Fruit fly (Drosophila melanogaster) whole organism, embryonic: ENCODE data around the gene loqs.

ENCODE experiments used
- Ada2b ChIP-seq: fragments of 200-800 bp; sonication (Bioruptor generic); IDR thresholded peaks from 2 replicates; pipeline ENCODE4 v1.3.6; 2022; ENCODE audit warnings: missing biosample characterization, missing genetic modification characterization
- Atf-2 ChIP-seq: fragments of 200-800 bp; sonication (Bioruptor generic); optimal IDR thresholded peaks from 2 replicates; lab custom pipeline; 2016; ENCODE audit warnings: missing biosample characterization, missing genetic modification characterization
- CG10147 ChIP-seq: fragments of 200-800 bp; sonication (Bioruptor generic); optimal IDR thresholded peaks from 2 replicates; lab custom pipeline; 2019; ENCODE audit warnings: missing biosample characterization, mild to moderate bottlenecking, missing genetic modification characterization, moderate library complexity
- CG10366 ChIP-seq: fragments of 200-800 bp; sonication (Bioruptor generic); IDR thresholded peaks from 2 replicates; pipeline ENCODE4 v1.3.6; 2022; ENCODE audit warnings: missing biosample characterization, missing genetic modification characterization
- CG12391 ChIP-seq: fragments of 200-800 bp; sonication (Bioruptor generic); optimal IDR thresholded peaks from 3 replicates; lab custom pipeline; 2018; ENCODE audit warnings: missing biosample characterization, mild to moderate bottlenecking, missing genetic modification characterization, moderate library complexity
- CG13894 ChIP-seq: fragments of 200-800 bp; sonication (Bioruptor generic); optimal IDR thresholded peaks from 3 replicates; lab custom pipeline; 2018; ENCODE audit warnings: missing biosample characterization, mild to moderate bottlenecking, missing genetic modification characterization, moderate library complexity
- CG14050 ChIP-seq: fragments of 200-800 bp; sonication (Bioruptor generic); IDR thresholded peaks from 3 replicates; pipeline ENCODE4 v1.3.6; 2022; ENCODE audit warnings: missing biosample characterization, missing genetic modification characterization
- CG14441 ChIP-seq: fragments of 200-800 bp; sonication (Bioruptor generic); IDR thresholded peaks from 2 replicates; pipeline ENCODE4 v1.3.6; 2022; ENCODE audit warnings: missing biosample characterization, missing genetic modification characterization
- CG16813 ChIP-seq: fragments of 200-800 bp; sonication (Bioruptor generic); IDR thresholded peaks from 3 replicates; pipeline ENCODE4 v1.3.6; 2022; ENCODE audit warnings: missing biosample characterization, missing genetic modification characterization; ENCODE audit not compliant: partially characterized antibody
- CG2129 ChIP-seq: fragments of 200-800 bp; sonication (Bioruptor generic); IDR thresholded peaks from 2 replicates; pipeline ENCODE4 v1.3.6; 2022; ENCODE audit warnings: missing biosample characterization, missing genetic modification characterization; ENCODE audit not compliant: partially characterized antibody
- CG2712 ChIP-seq: fragments of 200-800 bp; optimal IDR thresholded peaks from 3 replicates; lab custom pipeline; 2019; ENCODE audit warnings: missing biosample characterization, mild to moderate bottlenecking, missing genetic modification characterization, moderate library complexity
- CG3726 ChIP-seq: fragments of 200-800 bp; sonication (Bioruptor generic); IDR thresholded peaks from 3 replicates; pipeline ENCODE4, ENCODE4 v1.3.6; 2022; ENCODE audit warnings: missing biosample characterization, missing genetic modification characterization
- CG4328 ChIP-seq: fragments of 200-800 bp; sonication (Bioruptor generic); optimal IDR thresholded peaks from 3 replicates; lab custom pipeline; 2017; ENCODE audit warnings: missing biosample characterization, missing genetic modification reagents, missing genetic modification characterization
- CG4360 ChIP-seq: fragments of 200-800 bp; sonication (Bioruptor generic); IDR thresholded peaks from 2 replicates; pipeline ENCODE4 v1.3.6; 2022; ENCODE audit warnings: missing biosample characterization, missing genetic modification characterization
- CG6654 ChIP-seq: fragments of 200-800 bp; sonication (Bioruptor generic); optimal IDR thresholded peaks from 2 replicates; lab custom pipeline; 2017; ENCODE audit warnings: missing biosample characterization, mild to moderate bottlenecking, missing genetic modification characterization
- CG6689 ChIP-seq: fragments of 200-800 bp; sonication (Bioruptor generic); IDR thresholded peaks from 2 replicates; pipeline ENCODE4 v1.3.6; 2022; ENCODE audit warnings: missing biosample characterization, missing genetic modification characterization
- CG8924 ChIP-seq: fragments of 200-800 bp; optimal IDR thresholded peaks from 3 replicates; lab custom pipeline; 2019; ENCODE audit warnings: missing biosample characterization, mild to moderate bottlenecking, missing genetic modification characterization, moderate library complexity
- CG9437 ChIP-seq: fragments of 200-800 bp; sonication (Bioruptor generic); optimal IDR thresholded peaks from 2 replicates; lab custom pipeline; 2018; ENCODE audit warnings: missing biosample characterization, mild to moderate bottlenecking, missing genetic modification characterization
- D19A ChIP-seq: fragments of 200-800 bp; optimal IDR thresholded peaks from 3 replicates; lab custom pipeline; 2019; ENCODE audit warnings: missing biosample characterization, mild to moderate bottlenecking, missing genetic modification characterization, moderate library complexity
- Dek ChIP-seq: fragments of 200-800 bp; sonication (Bioruptor generic); optimal IDR thresholded peaks from 3 replicates; lab custom pipeline; 2019; ENCODE audit warnings: missing biosample characterization, mild to moderate bottlenecking, missing genetic modification characterization, moderate library complexity
- Dip3 ChIP-seq: fragments of 200-800 bp; sonication (Bioruptor generic); optimal IDR thresholded peaks from 3 replicates; lab custom pipeline; 2016; ENCODE audit warnings: missing biosample characterization, missing genetic modification characterization
- Dll ChIP-seq: fragments of 200-800 bp; sonication (Bioruptor generic); IDR thresholded peaks from 4 replicates; pipeline ENCODE4 v1.3.6; 2022; ENCODE audit warnings: missing biosample characterization, missing genetic modification characterization; ENCODE audit not compliant: partially characterized antibody
- Doc2 ChIP-seq: fragments of 200-800 bp; sonication (Bioruptor generic); IDR thresholded peaks from 2 replicates; pipeline ENCODE4 v1.3.6; 2022; ENCODE audit warnings: missing biosample characterization, missing genetic modification characterization
- E2f1 ChIP-seq: fragments of 200-800 bp; sonication (Bioruptor generic); IDR thresholded peaks from 2 replicates; pipeline ENCODE4 v1.3.6; 2022; ENCODE audit warnings: missing biosample characterization, missing genetic modification characterization
- Fer1 ChIP-seq: fragments of 200-800 bp; sonication (Bioruptor generic); optimal IDR thresholded peaks from 2 replicates; lab custom pipeline; 2017; ENCODE audit warnings: missing biosample characterization, mild to moderate bottlenecking, missing genetic modification characterization
- Gsc ChIP-seq: fragments of 200-800 bp; sonication (Bioruptor generic); IDR thresholded peaks from 2 replicates; pipeline ENCODE4 v1.3.6; 2022; ENCODE audit warnings: missing biosample characterization, missing genetic modification characterization
- HHEX ChIP-seq: fragments of 200-800 bp; sonication (Bioruptor generic); optimal IDR thresholded peaks from 3 replicates; lab custom pipeline; 2017; ENCODE audit warnings: missing biosample characterization, mild to moderate bottlenecking, missing genetic modification characterization, missing genetic modification reagents
- HLH54F ChIP-seq: fragments of 200-800 bp; sonication (Bioruptor generic); optimal IDR thresholded peaks from 3 replicates; lab custom pipeline; 2016; ENCODE audit warnings: missing biosample characterization, missing genetic modification characterization
- HmgZ ChIP-seq: fragments of 200-800 bp; sonication (Bioruptor generic); optimal IDR thresholded peaks from 2 replicates; lab custom pipeline; 2018; ENCODE audit warnings: missing biosample characterization, mild to moderate bottlenecking, missing genetic modification characterization
- MTF-1 ChIP-seq: fragments of 200-800 bp; sonication (Bioruptor generic); optimal IDR thresholded peaks from 2 replicates; lab custom pipeline; 2018; ENCODE audit warnings: missing biosample characterization, mild to moderate bottlenecking, missing genetic modification characterization, borderline replicate concordance
- Mad ChIP-seq: fragments of 200-800 bp; sonication (Bioruptor generic); optimal IDR thresholded peaks from 2 replicates; lab custom pipeline; 2016; ENCODE audit warnings: missing biosample characterization, missing genetic modification characterization
- Mes4 ChIP-seq: fragments of 200-800 bp; sonication (Bioruptor generic); optimal IDR thresholded peaks from 2 replicates; lab custom pipeline; 2016; ENCODE audit warnings: missing biosample characterization, missing genetic modification characterization
- Mrtf ChIP-seq: fragments of 200-800 bp; sonication (Bioruptor generic); IDR thresholded peaks from 3 replicates; pipeline ENCODE4 v1.3.6; 2022; ENCODE audit warnings: missing biosample characterization, missing genetic modification characterization
- Oaz ChIP-seq: fragments of 200-800 bp; sonication (Bioruptor generic); IDR thresholded peaks from 2 replicates; pipeline ENCODE4 v1.3.6; 2022; ENCODE audit warnings: missing biosample characterization, missing genetic modification characterization
- Opbp ChIP-seq: fragments of 200-800 bp; sonication (Bioruptor generic); IDR thresholded peaks from 3 replicates; pipeline ENCODE4 v1.3.6; 2022; ENCODE audit warnings: missing biosample characterization, missing genetic modification characterization; ENCODE audit not compliant: partially characterized antibody
- Ravus ChIP-seq: fragments of 200-800 bp; sonication (Bioruptor generic); IDR thresholded peaks from 2 replicates; pipeline ENCODE4 v1.3.6; 2022; ENCODE audit warnings: missing biosample characterization, missing genetic modification characterization
- Trl ChIP-seq, 3 experiments: fragments of >200 bp in 2 of 3; fragments of 200-800 bp in 1 of 3; sonication (Bioruptor generic) in 1 of 3; optimal IDR thresholded peaks; 2 replicates in 1 of 3; 3 replicates in 2 of 3; lab custom pipeline; 2016 to 2017; ENCODE audit warnings: missing biosample characterization in 1 of 3, missing genetic modification characterization in 1 of 3
- chinmo ChIP-seq: fragments of 200-800 bp; sonication (Bioruptor generic); IDR thresholded peaks from 4 replicates; pipeline ENCODE4 v1.3.6; 2022; ENCODE audit warnings: missing biosample characterization, missing genetic modification characterization; ENCODE audit not compliant: partially characterized antibody
- crol ChIP-seq: fragments of 200-800 bp; sonication (Bioruptor generic); IDR thresholded peaks from 2 replicates; pipeline ENCODE4 v1.3.6; 2022; ENCODE audit warnings: missing biosample characterization, missing genetic modification characterization
- esg ChIP-seq: fragments of 200-800 bp; sonication (Bioruptor generic); conservative IDR thresholded peaks from 2 replicates; pipeline ENCODE4 v1.3.6; 2022; ENCODE audit warnings: missing biosample characterization, missing genetic modification characterization
- gce ChIP-seq: fragments of 200-800 bp; sonication (Bioruptor generic); IDR thresholded peaks from 3 replicates; pipeline ENCODE4 v1.3.6; 2022; ENCODE audit warnings: missing biosample characterization, missing genetic modification characterization
- gsb-n ChIP-seq: fragments of 200-800 bp; sonication (Bioruptor generic); optimal IDR thresholded peaks from 3 replicates; lab custom pipeline; 2018; ENCODE audit warnings: missing biosample characterization, mild to moderate bottlenecking, missing genetic modification characterization
- jing ChIP-seq: fragments of 200-800 bp; sonication (Bioruptor generic); optimal IDR thresholded peaks from 2 replicates; lab custom pipeline; 2018; ENCODE audit warnings: missing biosample characterization, mild to moderate bottlenecking, missing genetic modification characterization
- lilli ChIP-seq: fragments of 200-800 bp; sonication (Bioruptor generic); optimal IDR thresholded peaks from 3 replicates; lab custom pipeline; 2016; ENCODE audit warnings: missing biosample characterization, missing genetic modification characterization
- maf-S ChIP-seq: fragments of 200-800 bp; sonication (Bioruptor generic); optimal IDR thresholded peaks from 2 replicates; lab custom pipeline; 2016; ENCODE audit warnings: missing biosample characterization, missing genetic modification characterization
- nerfin-1 ChIP-seq: fragments of 200-800 bp; sonication (Bioruptor generic); optimal IDR thresholded peaks from 3 replicates; lab custom pipeline; 2019; ENCODE audit warnings: missing biosample characterization, mild to moderate bottlenecking, missing genetic modification characterization, moderate library complexity
- pnt ChIP-seq: fragments of 200-800 bp; sonication (Bioruptor generic); optimal IDR thresholded peaks from 3 replicates; lab custom pipeline; 2016; ENCODE audit warnings: missing biosample characterization, missing genetic modification characterization
- schlank ChIP-seq: fragments of 200-800 bp; sonication (Bioruptor generic); optimal IDR thresholded peaks from 2 replicates; lab custom pipeline; 2018; ENCODE audit warnings: missing biosample characterization, mild to moderate bottlenecking, missing genetic modification characterization
- sim ChIP-seq: fragments of 200-800 bp; sonication (Bioruptor generic); IDR thresholded peaks from 2 replicates; pipeline ENCODE4 v1.3.6; 2022; ENCODE audit warnings: missing biosample characterization, missing genetic modification characterization
- tap ChIP-seq: fragments of 200-800 bp; optimal IDR thresholded peaks from 3 replicates; lab custom pipeline; 2019; ENCODE audit warnings: missing biosample characterization, mild to moderate bottlenecking, missing genetic modification characterization, moderate library complexity
- unpg ChIP-seq: fragments of 200-800 bp; sonication (Bioruptor generic); optimal IDR thresholded peaks from 3 replicates; lab custom pipeline; 2018; ENCODE audit warnings: missing biosample characterization, mild to moderate bottlenecking, missing genetic modification characterization, moderate library complexity

loqs gene

dm6 chr2L:13378488-13378964, 3.9 kb upstream of the loqs start, which contains the start of the genes CG9302 and beta'COP (continued):
- no peak for TF ChIP-seq gsb-n (tag; lab: Kevin White, UChicago)
- TF ChIP-seq unpg, result peak; percentile 58
- TF ChIP-seq E2f1 (GFP tag; lab: Robert Waterston, UW), result no peak
- peak; percentile 37 for TF ChIP-seq Dip3 (GFP tag; lab: Kevin White, UChicago)
- peak; percentile 34 for TF ChIP-seq Atf-2 (GFP tag; lab: Kevin White, UChicago)
- TF ChIP-seq CG16813 (GFP tag; lab: Robert Waterston, UW), result peak; percentile 72
- no peak for TF ChIP-seq Ada2b (GFP tag; lab: Robert Waterston, UW)
- peak; percentile 68 for TF ChIP-seq Opbp
- peak; percentile 81 for TF ChIP-seq CG2712 (tag; lab: Kevin White, UChicago)
- TF ChIP-seq MTF-1 (GFP tag; lab: Kevin White, UChicago), result no peak
- TF ChIP-seq Mes4 (GFP tag; lab: Kevin White, UChicago), result no peak
- no peak for TF ChIP-seq Gsc (GFP tag; lab: Robert Waterston, UW)
- TF ChIP-seq CG14050, result no peak
- TF ChIP-seq pnt, result no peak
- TF ChIP-seq D19A, result no peak
- TF ChIP-seq CG6689, result peak; percentile 56
- no peak for TF ChIP-seq Oaz (GFP tag; lab: Robert Waterston, UW)
- TF ChIP-seq Dek (tag; lab: Kevin White, UChicago), result no peak
- peak; percentile 42 for TF ChIP-seq HmgZ (tag; lab: Kevin White, UChicago)
- TF ChIP-seq CG4328, result peak; percentile 66
- no peak for TF ChIP-seq tap (tag; lab: Kevin White, UChicago)
- TF ChIP-seq CG10366, result peak; percentile 41; the same call in 1 of the 2 replicates
- TF ChIP-seq CG2129 (GFP tag; lab: Robert Waterston, UW), result no peak
- peak; percentile 48 for TF ChIP-seq CG14441 (GFP tag; lab: Robert Waterston, UW)
- peak; percentile 5 for TF ChIP-seq CG6654
- TF ChIP-seq CG8924, result peak; percentile 72
- no peak for TF ChIP-seq Doc2 (GFP tag; lab: Robert Waterston, UW)
- no peak for TF ChIP-seq chinmo (GFP tag; lab: Robert Waterston, UW)
- TF ChIP-seq CG10147 (GFP tag; lab: Kevin White, UChicago), result peak; percentile 78
- peak; percentile 60 for TF ChIP-seq Fer1
- TF ChIP-seq Trl (optimal IDR thresholded peaks at IDR 0.05; lab: Kevin White, UChicago), result no peak
- peak; percentile 22 for TF ChIP-seq Trl (GFP tag; optimal IDR thresholded peaks at IDR 0.05; lab: Kevin White, UChicago)
- TF ChIP-seq HHEX (GFP tag; lab: Kevin White, UChicago), result peak; percentile 54
- TF ChIP-seq CG4360 (GFP tag; lab: Robert Waterston, UW), result no peak
- TF ChIP-seq schlank, result no peak
- TF ChIP-seq Mrtf (GFP tag; lab: Robert Waterston, UW), result no peak
- TF ChIP-seq sim (GFP tag; lab: Robert Waterston, UW), result no peak
- no peak for TF ChIP-seq crol
- peak; percentile 85 for TF ChIP-seq CG12391 (tag; lab: Kevin White, UChicago)
- peak; percentile 51 for TF ChIP-seq HLH54F (GFP tag; lab: Kevin White, UChicago)
- peak; percentile 60 for TF ChIP-seq CG9437 (GFP tag; lab: Kevin White, UChicago)
- TF ChIP-seq Mad (GFP tag; lab: Kevin White, UChicago), result peak; percentile 47
- TF ChIP-seq lilli (GFP tag; lab: Kevin White, UChicago), result peak; percentile 77
- TF ChIP-seq jing, result no peak
- TF ChIP-seq Dll (GFP tag; lab: Robert Waterston, UW), result peak; percentile 76
- no peak for TF ChIP-seq CG3726 (GFP tag; lab: Robert Waterston, UW)
- no peak for TF ChIP-seq CG13894
- TF ChIP-seq nerfin-1 (tag; lab: Kevin White, UChicago), result peak; percentile 49
- TF ChIP-seq Ravus, result no peak
- TF ChIP-seq maf-S (GFP tag; lab: Kevin White, UChicago), result peak; percentile 17
- peak; percentile 40; the same call in 1 of the 2 replicates for TF ChIP-seq esg (GFP tag; lab: Robert Waterston, UW)
- TF ChIP-seq gce, result no peak
